Fruit fly (Drosophila melanogaster): ENCODE measurements around the gene CG32024.

The CG32024 gene

dm6 chr3L:8767876-8768275 lies 39.5 kb upstream of the CG32024 start (continued):
- TF ChIP-seq CG17328 (GFP tag; IDR thresholded peaks at IDR 0.05) (no peak), CG15073 (GFP tag; optimal IDR thresholded peaks at IDR 0.05) (no peak), jigr1 (GFP tag; IDR thresholded peaks at IDR 0.05) (0 out of 3 replicates have a peak, but pooled peaks have one; percentile 39), NC2β (GFP tag; optimal IDR thresholded peaks at IDR 0.05) (no peak), crc (GFP tag; optimal IDR thresholded peaks at IDR 0.05) (no peak), CG3726 (GFP tag; IDR thresholded peaks at IDR 0.05) (no peak), Bdp1 (GFP tag; optimal IDR thresholded peaks at IDR 0.05) (peak; percentile 2), jumu (GFP tag; optimal IDR thresholded peaks at IDR 0.05) (no peak), CG10366 (GFP tag; IDR thresholded peaks at IDR 0.05) (no peak), CG31388 (GFP tag; optimal IDR thresholded peaks at IDR 0.05) (no peak), dmrt11E (tag; optimal IDR thresholded peaks at IDR 0.05) (no peak), Drgx (GFP tag; IDR thresholded peaks at IDR 0.05) (peak; percentile 66), CkIIα-i1 (GFP tag; IDR thresholded peaks at IDR 0.05) (no peak), org-1 (GFP tag; optimal IDR thresholded peaks at IDR 0.05) (peak; percentile 42), Blimp-1 (GFP tag; optimal IDR thresholded peaks at IDR 0.05) (no peak), Kr (GFP tag; optimal IDR thresholded peaks at IDR 0.05) (no peak), CG14860 (GFP tag; IDR thresholded peaks at IDR 0.05; ENCODE audit: partially characterized antibody) (no peak), CG6683 (GFP tag; optimal IDR thresholded peaks at IDR 0.05) (no peak), CG10274 (GFP tag; optimal IDR thresholded peaks at IDR 0.05) (peak; percentile 31), stc (GFP tag; IDR thresholded peaks at IDR 0.05) (no peak), ab (GFP tag; optimal IDR thresholded peaks at IDR 0.05) (no peak), sqz (GFP tag; optimal IDR thresholded peaks at IDR 0.05) (no peak), CG12391 (tag; optimal IDR thresholded peaks at IDR 0.05) (peak; percentile 25), YL-1 (GFP tag; optimal IDR thresholded peaks at IDR 0.05) (no peak), insv (GFP tag; optimal IDR thresholded peaks at IDR 0.05) (no peak), CG10462 (GFP tag; optimal IDR thresholded peaks at IDR 0.05) (no peak), hb (GFP tag; IDR thresholded peaks at IDR 0.05; ENCODE audit: partially characterized antibody) (no peak), pum (GFP tag; optimal IDR thresholded peaks at IDR 0.05) (no peak), CG12219 (GFP tag; optimal IDR thresholded peaks at IDR 0.05) (peak; percentile 35), CG1602 (GFP tag; optimal IDR thresholded peaks at IDR 0.05) (no peak), CG1792 (GFP tag; optimal IDR thresholded peaks at IDR 0.05) (no peak), CG5180 (GFP tag; optimal IDR thresholded peaks at IDR 0.05) (peak; percentile 3), HLHmδ (GFP tag; optimal IDR thresholded peaks at IDR 0.05) (no peak), ttk (GFP tag; IDR thresholded peaks at IDR 0.05) (no peak), eyg (GFP tag; optimal IDR thresholded peaks at IDR 0.05) (no peak), gt (GFP tag; IDR thresholded peaks at IDR 0.05) (no peak), ssp (GFP tag; IDR thresholded peaks at IDR 0.05) (no peak), run (tag; optimal IDR thresholded peaks at IDR 0.05) (no peak), lbe (GFP tag; optimal IDR thresholded peaks at IDR 0.05) (no peak), onecut (GFP tag; IDR thresholded peaks at IDR 0.05) (no peak), Mad (GFP tag; optimal IDR thresholded peaks at IDR 0.05) (no peak), Dip3 (GFP tag; optimal IDR thresholded peaks at IDR 0.05) (peak; percentile 46), Dip2 (GFP tag; IDR thresholded peaks at IDR 0.05) (no peak), CG9727 (GFP tag; optimal IDR thresholded peaks at IDR 0.05) (peak; percentile 57), fd3F (GFP tag; optimal IDR thresholded peaks at IDR 0.05) (peak; percentile 29), ci (GFP tag; IDR thresholded peaks at IDR 0.05) (no peak), vvl (GFP tag; IDR thresholded peaks at IDR 0.05) (no peak), sr (GFP tag; IDR thresholded peaks at IDR 0.05) (no peak), nerfin-1 (tag; optimal IDR thresholded peaks at IDR 0.05) (no peak), CG8281 (tag; optimal IDR thresholded peaks at IDR 0.05) (no peak), fd102C (GFP tag; optimal IDR thresholded peaks at IDR 0.05) (no peak), CG8388 (GFP tag; optimal IDR thresholded peaks at IDR 0.05) (peak; percentile 74)

All from whole organism, embryonic.